Worm (Caenorhabditis elegans): ENCODE measurements around the gene F17H10.1.

DNA sequence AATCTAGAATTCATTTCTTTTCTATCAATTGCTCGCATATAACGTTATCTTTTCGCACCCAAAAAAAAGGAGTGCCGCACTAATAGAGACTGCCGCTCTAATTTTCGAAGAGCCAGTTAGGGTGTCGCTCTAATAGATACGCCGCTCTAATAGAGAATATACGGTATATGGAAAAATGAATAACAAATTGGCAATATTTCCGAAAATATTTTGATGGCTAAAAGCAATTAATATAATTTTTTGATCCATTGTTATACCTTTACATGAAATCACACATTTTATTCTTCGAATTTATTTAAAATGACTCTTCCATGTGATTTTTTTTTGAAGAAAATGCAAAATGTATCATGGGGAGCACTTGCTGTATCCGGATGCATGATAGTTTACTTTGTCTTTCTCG, 27.2 kb upstream of the F17H10.1 start, which contains the start of gene K03A11.4:
- no peak for TF ChIP-seq snpc-4 (GFP tag; optimal IDR thresholded peaks at IDR 0.05)
- no peak for TF ChIP-seq snpc-4 (tag; optimal IDR thresholded peaks at IDR 0.05)
- no peak for TF ChIP-seq unc-62 (GFP tag; optimal IDR thresholded peaks at IDR 0.05)
- TF ChIP-seq egrh-3 (GFP tag; IDR thresholded peaks at IDR 0.05): no peak
- TF ChIP-seq F55B11.4 (tag; optimal IDR thresholded peaks at IDR 0.05; ENCODE audit: borderline replicate concordance, insufficient read depth): no peak
- no peak for TF ChIP-seq efl-1 (GFP tag; optimal IDR thresholded peaks at IDR 0.05)
- TF ChIP-seq him-1 (tag; optimal IDR thresholded peaks at IDR 0.05): no peak
- no peak for TF ChIP-seq lin-35 (GFP tag; optimal IDR thresholded peaks at IDR 0.05)
- TF ChIP-seq nhr-90 (tag; optimal IDR thresholded peaks at IDR 0.05): no peak
- TF ChIP-seq egl-44 (GFP tag; IDR thresholded peaks at IDR 0.05): no peak
- no peak for TF ChIP-seq nfya-1 (tag; optimal IDR thresholded peaks at IDR 0.05; ENCODE audit: borderline replicate concordance, insufficient read depth)
- TF ChIP-seq cebp-2 (GFP tag; IDR thresholded peaks at IDR 0.05): no peak
- no peak for TF ChIP-seq F22D6.2 (tag; optimal IDR thresholded peaks at IDR 0.05)
- no peak for TF ChIP-seq pha-4 (tag; optimal IDR thresholded peaks at IDR 0.05)
- no peak for TF ChIP-seq aptf-2 (GFP tag; conservative IDR thresholded peaks at IDR 0.05)

All from whole organism, young adult.